Fruit fly (Drosophila melanogaster): ENCODE measurements around the gene YL-1.
A peak's percentile ranks its signal among the peaks of the same experiment; 100 is the strongest.

The YL-1 gene

dm6 chr2L:11004674-11005045, 34.4 kb downstream of the YL-1 start, which contains the start of gene Nup154 (continued):
- TF ChIP-seq pzg (GFP tag; optimal IDR thresholded peaks at IDR 0.05) (peak; percentile 29), gfzf (GFP tag; optimal IDR thresholded peaks at IDR 0.05) (peak; percentile 51), CG42726 (GFP tag; IDR thresholded peaks at IDR 0.05; ENCODE audit: partially characterized antibody) (no peak), CG10959 (GFP tag; IDR thresholded peaks at IDR 0.05) (no peak), Oaz (GFP tag; IDR thresholded peaks at IDR 0.05) (no peak), CG14860 (GFP tag; IDR thresholded peaks at IDR 0.05; ENCODE audit: partially characterized antibody) (no peak), bab2 (GFP tag; optimal IDR thresholded peaks at IDR 0.05) (no peak), Pdp1 (GFP tag; optimal IDR thresholded peaks at IDR 0.05) (peak in 1 of 2 experiments; percentile 20), CG2712 (tag; optimal IDR thresholded peaks at IDR 0.05) (no peak), MESR4 (GFP tag; optimal IDR thresholded peaks at IDR 0.05) (peak; percentile 43), Stat92E (GFP tag; optimal IDR thresholded peaks at IDR 0.05) (no peak), maf-S (GFP tag; optimal IDR thresholded peaks at IDR 0.05) (no peak), CG18011 (GFP tag; optimal IDR thresholded peaks at IDR 0.05) (no peak), ap (GFP tag; IDR thresholded peaks at IDR 0.05) (no peak), mirr (GFP tag; optimal IDR thresholded peaks at IDR 0.05) (no peak), exex (tag; optimal IDR thresholded peaks at IDR 0.05) (no peak), her (GFP tag; optimal IDR thresholded peaks at IDR 0.05) (no peak), CG18764 (GFP tag; optimal IDR thresholded peaks at IDR 0.05) (no peak), CG7963 (GFP tag; IDR thresholded peaks at IDR 0.05; ENCODE audit: partially characterized antibody) (no peak), CG2199 (GFP tag; IDR thresholded peaks at IDR 0.05) (no peak), Rfx (GFP tag; IDR thresholded peaks at IDR 0.05) (no peak), HHEX (GFP tag; optimal IDR thresholded peaks at IDR 0.05) (no peak), CG1603 (tag; optimal IDR thresholded peaks at IDR 0.05) (no peak), ato (GFP tag; IDR thresholded peaks at IDR 0.05; ENCODE audit: partially characterized antibody) (0 out of 2 replicates have a peak, but pooled peaks have one; percentile 22), E2f2 (GFP tag; IDR thresholded peaks at IDR 0.05) (peak; percentile 62), nerfin-1 (tag; optimal IDR thresholded peaks at IDR 0.05) (no peak), CG12071 (GFP tag; optimal IDR thresholded peaks at IDR 0.05) (no peak), CG4360 (GFP tag; IDR thresholded peaks at IDR 0.05) (no peak), D19B (GFP tag; optimal IDR thresholded peaks at IDR 0.05) (no peak), CG2202 (tag; optimal IDR thresholded peaks at IDR 0.05) (no peak), CG9727 (GFP tag; optimal IDR thresholded peaks at IDR 0.05) (no peak), da (GFP tag; optimal IDR thresholded peaks at IDR 0.05) (no peak), CG17186 (GFP tag; optimal IDR thresholded peaks at IDR 0.05) (peak; percentile 72), Nf-YA (GFP tag; IDR thresholded peaks at IDR 0.05) (no peak), CG13296 (GFP tag; optimal IDR thresholded peaks at IDR 0.05) (no peak), Ssrp (tag; optimal IDR thresholded peaks at IDR 0.05) (no peak), CG8944 (GFP tag; optimal IDR thresholded peaks at IDR 0.05) (no peak), CG8089 (GFP tag; optimal IDR thresholded peaks at IDR 0.05) (no peak), Dek (tag; optimal IDR thresholded peaks at IDR 0.05) (no peak), Rx (GFP tag; IDR thresholded peaks at IDR 0.05) (no peak), CG2129 (GFP tag; IDR thresholded peaks at IDR 0.05; ENCODE audit: partially characterized antibody) (no peak), tin (GFP tag; optimal IDR thresholded peaks at IDR 0.05) (no peak), wek (GFP tag; optimal IDR thresholded peaks at IDR 0.05) (peak; percentile 46), CG17829 (tag; optimal IDR thresholded peaks at IDR 0.05) (no peak), Sry-δ (GFP tag; optimal IDR thresholded peaks at IDR 0.05) (no peak), CG10267 (tag; optimal IDR thresholded peaks at IDR 0.05) (no peak), CG12659 (GFP tag; optimal IDR thresholded peaks at IDR 0.05) (no peak), CG11093 (GFP tag; IDR thresholded peaks at IDR 0.05) (no peak), gsb-n (tag; optimal IDR thresholded peaks at IDR 0.05) (no peak), CG18262 (tag; optimal IDR thresholded peaks at IDR 0.05) (no peak), Meics (GFP tag; optimal IDR thresholded peaks at IDR 0.05) (no peak)
